Worm (Caenorhabditis elegans): ENCODE results near the gene R04D3.4.

Gene R04D3.4

DNA sequence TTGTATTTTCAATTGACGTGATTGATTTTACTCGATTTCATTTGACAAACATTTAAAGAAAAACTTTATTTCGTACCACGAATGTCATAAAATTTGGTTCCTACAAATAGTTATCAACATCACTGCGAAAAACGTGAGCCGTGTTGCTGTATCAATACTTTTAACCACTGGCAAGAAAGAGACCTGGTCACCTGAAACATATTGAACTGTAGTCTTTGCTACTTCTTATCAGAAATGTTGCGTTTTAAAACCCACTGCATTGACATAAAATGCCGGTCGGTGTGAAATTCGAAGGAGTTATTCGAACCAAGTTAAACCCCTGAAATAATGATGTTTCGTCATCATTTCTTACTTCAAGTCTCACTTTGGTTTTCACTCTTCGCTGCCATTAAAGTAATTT, 41.0 kb downstream of the R04D3.4 start:
- no peak for TF ChIP-seq him-1 (tag; optimal IDR thresholded peaks at IDR 0.05)
- TF ChIP-seq W03F9.2 (tag; optimal IDR thresholded peaks at IDR 0.05) = no peak
- TF ChIP-seq dao-5 (tag; optimal IDR thresholded peaks at IDR 0.05) = no peak

DNA sequence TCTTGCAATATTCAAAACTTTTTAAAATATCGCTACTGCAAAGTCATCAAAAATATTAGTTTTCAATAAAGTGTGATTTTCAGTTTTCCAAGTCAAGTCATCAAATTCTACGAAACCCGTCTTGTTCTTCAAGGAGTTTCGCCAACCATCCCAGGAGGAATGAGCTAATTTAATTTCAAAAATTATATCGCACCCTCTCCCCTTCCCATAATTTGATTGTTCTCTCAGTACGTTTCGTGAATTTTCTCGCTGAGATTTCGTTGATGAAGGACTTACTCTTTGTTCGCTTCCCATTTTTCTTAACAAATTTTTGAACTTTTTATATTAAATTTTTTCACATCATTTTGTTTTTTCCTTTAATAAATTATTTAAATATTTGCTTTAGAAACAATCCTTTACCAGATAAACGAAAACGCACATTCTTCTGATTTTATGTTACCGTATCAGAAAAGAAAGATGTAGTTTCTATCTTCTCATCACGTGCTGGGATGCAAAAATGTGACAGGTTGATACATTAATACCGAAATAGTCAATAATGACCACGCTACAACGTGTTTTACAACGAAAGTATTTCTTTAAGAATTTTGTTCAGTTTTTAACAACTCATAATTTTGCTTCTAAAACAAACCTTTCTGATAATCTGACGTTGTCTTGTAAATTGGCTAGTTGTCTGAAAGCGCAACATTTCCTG, 41.8 kb downstream of the R04D3.4 start:
- no peak for TF ChIP-seq dao-5 (tag; optimal IDR thresholded peaks at IDR 0.05)
- TF ChIP-seq W03F9.2 (tag; optimal IDR thresholded peaks at IDR 0.05) = no peak
- no peak for TF ChIP-seq him-1 (tag; optimal IDR thresholded peaks at IDR 0.05)

DNA sequence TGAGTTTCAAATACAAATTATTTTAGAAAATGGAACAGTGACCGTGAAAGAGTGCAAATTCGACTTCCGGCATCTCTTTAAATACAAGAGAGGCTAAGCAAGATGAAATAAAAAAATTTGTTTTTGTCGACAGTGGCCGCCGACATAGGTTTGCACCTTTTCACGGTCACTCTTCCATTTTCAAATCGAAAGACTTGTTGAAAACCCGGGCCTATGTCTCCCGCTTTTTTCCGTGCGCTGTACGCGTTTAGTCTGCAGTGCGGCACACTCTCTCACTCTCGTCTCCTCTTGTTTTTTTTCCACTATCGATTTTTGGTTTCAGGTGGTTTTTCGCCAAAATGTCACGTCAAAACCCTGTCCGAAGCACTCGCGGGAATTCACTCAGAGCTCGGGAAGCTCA, 43.5 kb downstream of the R04D3.4 start, which contains the start of gene hpl-1:
TSS of gene hpl-1 (plus strand) at position 301 of the 400 bp plus-strand sequence.
- TF ChIP-seq W03F9.2 (tag; optimal IDR thresholded peaks at IDR 0.05) (no peak), him-1 (tag; optimal IDR thresholded peaks at IDR 0.05) (no peak), dao-5 (tag; optimal IDR thresholded peaks at IDR 0.05) (no peak)

DNA sequence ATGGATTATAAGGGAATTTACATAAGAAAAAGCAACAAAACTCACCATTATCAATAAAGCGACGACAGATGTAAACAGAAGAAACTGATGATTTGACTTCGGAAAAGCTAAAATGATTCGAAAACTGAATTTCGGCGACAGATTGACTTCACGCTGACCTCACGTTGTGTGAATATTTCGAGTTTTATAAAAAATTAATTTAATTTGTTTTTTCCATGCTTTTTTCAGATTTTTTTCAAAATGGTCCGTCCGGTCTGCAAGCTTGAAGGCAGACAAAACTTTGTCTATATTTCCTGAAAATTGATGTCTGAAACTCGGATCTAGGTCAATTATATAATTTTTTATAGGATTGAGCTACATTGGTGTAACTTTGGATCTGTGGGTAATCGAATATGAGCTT, 46.4 kb downstream of the R04D3.4 start, which contains the start of gene K08H2.5:
TSS of gene K08H2.5 (minus strand) at position 101 of the 400 bp plus-strand sequence.
- TF ChIP-seq W03F9.2 (tag; optimal IDR thresholded peaks at IDR 0.05) (no peak), dao-5 (tag; optimal IDR thresholded peaks at IDR 0.05) (no peak), him-1 (tag; optimal IDR thresholded peaks at IDR 0.05) (no peak)

DNA sequence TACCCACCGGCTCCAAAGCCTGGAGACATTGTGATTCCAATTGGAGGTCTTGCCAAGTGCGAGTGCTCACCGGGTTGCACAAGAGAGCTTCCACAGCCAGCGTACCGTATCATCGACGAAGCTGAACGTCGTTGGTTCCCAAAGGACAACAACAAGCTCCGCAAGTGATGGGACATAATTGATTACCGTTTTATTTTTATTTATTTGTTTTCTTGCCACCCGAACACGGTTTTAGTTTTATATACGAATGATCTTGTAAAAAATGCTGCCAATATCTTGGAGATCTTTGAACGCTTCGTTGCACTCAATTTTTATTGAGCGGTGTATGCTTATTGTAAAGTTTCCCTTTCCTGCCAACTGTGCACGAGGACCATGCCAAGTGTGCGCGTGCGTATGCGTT, 50.4 kb downstream of the R04D3.4 start, which contains the start of gene K08H2.4:
TSS of gene K08H2.4 (plus strand) at position 301 of the 400 bp plus-strand sequence.
- TF ChIP-seq W03F9.2 (tag; optimal IDR thresholded peaks at IDR 0.05) = no peak
- TF ChIP-seq dao-5 (tag; optimal IDR thresholded peaks at IDR 0.05) = no peak
- TF ChIP-seq him-1 (tag; optimal IDR thresholded peaks at IDR 0.05) = no peak

All from whole organism, L4/young adult.